Fruit fly (Drosophila melanogaster) whole organism, embryonic: Measurements from ENCODE around the gene CG12078.

ENCODE experiments used
- Aef1 ChIP-seq: fragments of 200-800 bp; sonication (Bioruptor generic); IDR thresholded peaks from 3 replicates; pipeline ENCODE4 v1.3.6; 2022; ENCODE audit warnings: missing biosample characterization, missing genetic modification characterization
- Antp ChIP-seq: fragments of 200-800 bp; sonication (Bioruptor generic); optimal IDR thresholded peaks from 3 replicates; lab custom pipeline; 2016; ENCODE audit warnings: missing biosample characterization, missing genetic modification characterization
- Awh ChIP-seq: fragments of 200-800 bp; sonication (Bioruptor generic); IDR thresholded peaks from 2 replicates; pipeline ENCODE4, ENCODE4 v1.3.6; 2022; ENCODE audit warnings: missing biosample characterization, missing genetic modification characterization
- CG10209 ChIP-seq: fragments of 200-800 bp; sonication (Bioruptor generic); optimal IDR thresholded peaks from 3 replicates; lab custom pipeline; 2017; ENCODE audit warnings: missing biosample characterization, mild to moderate bottlenecking, missing genetic modification characterization, missing genetic modification reagents
- CG10543 ChIP-seq: fragments of 200-800 bp; sonication (Bioruptor generic); optimal IDR thresholded peaks from 3 replicates; lab custom pipeline; 2017; ENCODE audit warnings: missing biosample characterization, mild to moderate bottlenecking, missing genetic modification characterization, moderate library complexity
- CG10654 ChIP-seq: fragments of 200-800 bp; sonication (Bioruptor generic); optimal IDR thresholded peaks from 2 replicates; lab custom pipeline; 2016; ENCODE audit warnings: missing biosample characterization, missing genetic modification characterization
- CG13296 ChIP-seq: fragments of 200-800 bp; sonication (Bioruptor generic); optimal IDR thresholded peaks from 3 replicates; lab custom pipeline; 2018; ENCODE audit warnings: missing biosample characterization, mild to moderate bottlenecking, missing genetic modification characterization
- CG1647 ChIP-seq: fragments of 200-800 bp; sonication (Bioruptor generic); optimal IDR thresholded peaks from 3 replicates; lab custom pipeline; 2016; ENCODE audit warnings: missing biosample characterization, missing genetic modification characterization
- CG17186 ChIP-seq: fragments of 200-800 bp; sonication (Bioruptor generic); optimal IDR thresholded peaks from 3 replicates; lab custom pipeline; 2017; ENCODE audit warnings: missing biosample characterization, missing genetic modification reagents, missing genetic modification characterization
- CG18262 ChIP-seq: fragments of 200-800 bp; optimal IDR thresholded peaks from 3 replicates; lab custom pipeline; 2019; ENCODE audit warnings: missing biosample characterization, mild to moderate bottlenecking, missing genetic modification characterization, moderate library complexity
- CG2875 ChIP-seq: fragments of 200-800 bp; sonication (Bioruptor generic); optimal IDR thresholded peaks from 2 replicates; lab custom pipeline; 2017; ENCODE audit warnings: missing biosample characterization, mild to moderate bottlenecking, missing genetic modification characterization, missing genetic modification reagents
- CG31365 ChIP-seq: fragments of 200-800 bp; sonication (Bioruptor generic); optimal IDR thresholded peaks from 2 replicates; lab custom pipeline; 2018; ENCODE audit warnings: missing biosample characterization, mild to moderate bottlenecking, missing genetic modification characterization
- CG34422 ChIP-seq: fragments of 200-800 bp; sonication (Bioruptor generic); IDR thresholded peaks from 3 replicates; pipeline ENCODE4 v1.3.6; 2022; ENCODE audit warnings: missing biosample characterization, missing genetic modification characterization
- CG4707 ChIP-seq: fragments of 200-800 bp; sonication (Bioruptor generic); optimal IDR thresholded peaks from 2 replicates; lab custom pipeline; 2018; ENCODE audit warnings: missing biosample characterization, mild to moderate bottlenecking, missing genetic modification characterization, moderate library complexity
- CG6813 ChIP-seq: fragments of 200-800 bp; sonication (Bioruptor generic); optimal IDR thresholded peaks from 2 replicates; lab custom pipeline; 2017; ENCODE audit warnings: missing biosample characterization, missing genetic modification characterization, mild to moderate bottlenecking, moderate library complexity, missing genetic modification reagents
- CG7372 ChIP-seq: fragments of 200-800 bp; sonication (Bioruptor generic); IDR thresholded peaks from 2 replicates; pipeline ENCODE4 v1.3.6; 2022; ENCODE audit warnings: missing biosample characterization, missing genetic modification characterization
- CG9609 ChIP-seq: fragments of 200-800 bp; sonication (Bioruptor generic); optimal IDR thresholded peaks from 3 replicates; lab custom pipeline; 2016; ENCODE audit warnings: missing biosample characterization, missing genetic modification characterization
- CG9876 ChIP-seq: fragments of 200-800 bp; sonication (Bioruptor generic); optimal IDR thresholded peaks from 2 replicates; lab custom pipeline; 2016; ENCODE audit warnings: missing biosample characterization, missing genetic modification characterization
- CG9932 ChIP-seq: fragments of 200-800 bp; sonication (Bioruptor generic); IDR thresholded peaks from 2 replicates; pipeline ENCODE4 v1.3.6; 2022; ENCODE audit warnings: missing biosample characterization, missing genetic modification characterization
- CTCF ChIP-seq: fragments of 200-800 bp; sonication (Bioruptor generic); optimal IDR thresholded peaks from 2 replicates; lab custom pipeline; 2017; ENCODE audit warnings: missing biosample characterization, mild to moderate bottlenecking, missing genetic modification characterization, moderate library complexity
- Dek ChIP-seq: fragments of 200-800 bp; sonication (Bioruptor generic); optimal IDR thresholded peaks from 3 replicates; lab custom pipeline; 2019; ENCODE audit warnings: missing biosample characterization, mild to moderate bottlenecking, missing genetic modification characterization, moderate library complexity
- Dp ChIP-seq: fragments of 200-800 bp; sonication (Bioruptor generic); optimal IDR thresholded peaks from 2 replicates; lab custom pipeline; 2018; ENCODE audit warnings: missing biosample characterization, mild to moderate bottlenecking, missing genetic modification characterization, moderate library complexity
- Med ChIP-seq: fragments of 200-800 bp; sonication (Bioruptor generic); peaks from one replicate; lab custom pipeline; 2016; ENCODE audit warnings: missing biosample characterization, missing genetic modification characterization, mild to moderate bottlenecking, inconsistent platforms, moderate library complexity
- Myb ChIP-seq: fragments of 200-800 bp; sonication (Bioruptor generic); optimal IDR thresholded peaks from 2 replicates; lab custom pipeline; 2016; ENCODE audit warnings: missing biosample characterization, missing genetic modification characterization
- NC2α ChIP-seq: fragments of 200-800 bp; sonication (Bioruptor generic); optimal IDR thresholded peaks from 2 replicates; lab custom pipeline; 2016; ENCODE audit warnings: missing biosample characterization, missing genetic modification characterization
- Nf-YC ChIP-seq: fragments of 200-800 bp; optimal IDR thresholded peaks from 3 replicates; lab custom pipeline; 2019; ENCODE audit warnings: missing biosample characterization, mild to moderate bottlenecking, missing genetic modification characterization, moderate library complexity
- Optix ChIP-seq: fragments of 200-800 bp; sonication (Bioruptor generic); IDR thresholded peaks from 3 replicates; pipeline ENCODE4 v1.3.6; 2022; ENCODE audit warnings: missing biosample characterization, missing genetic modification characterization
- Rfx ChIP-seq: fragments of 200-800 bp; sonication (Bioruptor generic); IDR thresholded peaks from 2 replicates; pipeline ENCODE4 v1.3.6; 2022; ENCODE audit warnings: missing biosample characterization, missing genetic modification characterization
- Side ChIP-seq: fragments of 200-800 bp; sonication (Bioruptor generic); optimal IDR thresholded peaks from 2 replicates; lab custom pipeline; 2016; ENCODE audit warnings: missing biosample characterization, missing genetic modification characterization
- Stat92E ChIP-seq, 3 experiments: fragments of >200 bp in 2 of 3; fragments of 200-800 bp in 1 of 3; sonication (Bioruptor generic) in 1 of 3; optimal IDR thresholded peaks; 2 replicates each; lab custom pipeline; 2017 to 2019; ENCODE audit warnings: missing biosample characterization in 3 of 3, missing genetic modification characterization in 3 of 3, mild to moderate bottlenecking in 1 of 3, moderate library complexity in 1 of 3
- Tbp ChIP-seq: fragments of >200 bp; optimal IDR thresholded peaks from 2 replicates; lab custom pipeline; 2018; ENCODE audit warnings: missing biosample characterization, missing genetic modification characterization
- ase ChIP-seq: fragments of 200-800 bp; sonication (Bioruptor generic); IDR thresholded peaks from 3 replicates; pipeline ENCODE4 v1.3.6; 2022; ENCODE audit warnings: missing biosample characterization, missing genetic modification characterization
- chif ChIP-seq, 2 experiments: fragments of 200-800 bp; sonication (Bioruptor generic); optimal IDR thresholded peaks; 3 replicates each; lab custom pipeline; 2016; ENCODE audit warnings: missing biosample characterization in 2 of 2, missing genetic modification characterization in 2 of 2
- chinmo ChIP-seq: fragments of 200-800 bp; sonication (Bioruptor generic); IDR thresholded peaks from 4 replicates; pipeline ENCODE4 v1.3.6; 2022; ENCODE audit warnings: missing biosample characterization, missing genetic modification characterization; ENCODE audit not compliant: partially characterized antibody
- dysf ChIP-seq: fragments of 200-800 bp; sonication (Bioruptor generic); IDR thresholded peaks from 3 replicates; pipeline ENCODE4 v1.3.6; 2022; ENCODE audit warnings: missing biosample characterization, missing genetic modification characterization
- eve ChIP-seq, 2 experiments: fragments of >200 bp; optimal IDR thresholded peaks; 2 replicates each; lab custom pipeline; 2017; ENCODE audit warnings: missing biosample characterization in 2 of 2, missing genetic modification characterization in 2 of 2
- gfzf ChIP-seq: fragments of 200-800 bp; sonication (Bioruptor generic); optimal IDR thresholded peaks from 2 replicates; lab custom pipeline; 2016; ENCODE audit warnings: missing biosample characterization, mild to moderate bottlenecking, missing genetic modification characterization, moderate library complexity
- her ChIP-seq: fragments of 200-800 bp; sonication (Bioruptor generic); optimal IDR thresholded peaks from 2 replicates; lab custom pipeline; 2016; ENCODE audit warnings: missing biosample characterization, missing genetic modification characterization
- hkb ChIP-seq, 2 experiments: fragments of 200-800 bp in 1 of 2; fragments of >200 bp in 1 of 2; sonication (Bioruptor generic) in 1 of 2; IDR thresholded peaks in 1 of 2; optimal IDR thresholded peaks in 1 of 2; 2 replicates each; pipeline versions ENCODE4 v1.3.6 to Lab custom; 2017 to 2022; ENCODE audit warnings: missing biosample characterization in 1 of 2, missing genetic modification characterization in 1 of 2
- knrl ChIP-seq: fragments of 200-800 bp; sonication (Bioruptor generic); IDR thresholded peaks from 3 replicates; pipeline ENCODE4 v1.3.6; 2022; ENCODE audit warnings: missing biosample characterization, missing genetic modification characterization; ENCODE audit not compliant: partially characterized antibody
- lab ChIP-seq: fragments of 200-800 bp; sonication (Bioruptor generic); optimal IDR thresholded peaks from 3 replicates; lab custom pipeline; 2017; ENCODE audit warnings: missing biosample characterization, missing genetic modification characterization, mild to moderate bottlenecking, moderate library complexity, missing genetic modification reagents
- otp ChIP-seq: fragments of 200-800 bp; sonication (Bioruptor generic); IDR thresholded peaks from 3 replicates; pipeline ENCODE4, ENCODE4 v1.3.6; 2022; ENCODE audit warnings: missing biosample characterization, missing genetic modification characterization
- pb ChIP-seq: fragments of 200-800 bp; sonication (Bioruptor generic); optimal IDR thresholded peaks from 3 replicates; lab custom pipeline; 2016; ENCODE audit warnings: missing biosample characterization, missing genetic modification characterization
- psq ChIP-seq: fragments of 200-800 bp; sonication (Bioruptor generic); optimal IDR thresholded peaks from 2 replicates; lab custom pipeline; 2017; ENCODE audit warnings: missing biosample characterization, missing genetic modification characterization
- stwl ChIP-seq: fragments of 200-800 bp; sonication (Bioruptor generic); optimal IDR thresholded peaks from 3 replicates; lab custom pipeline; 2018; ENCODE audit warnings: missing biosample characterization, mild to moderate bottlenecking, missing genetic modification characterization, moderate library complexity
- tio ChIP-seq: fragments of 200-800 bp; sonication (Bioruptor generic); optimal IDR thresholded peaks from 2 replicates; lab custom pipeline; 2017; ENCODE audit warnings: missing biosample characterization, missing genetic modification characterization, inconsistent platforms
- tll ChIP-seq, 2 experiments: fragments of 200-800 bp in 1 of 2; fragments of >200 bp in 1 of 2; sonication (Bioruptor generic) in 1 of 2; optimal IDR thresholded peaks; 2 replicates each; lab custom pipeline; 2017 to 2019; ENCODE audit warnings: missing biosample characterization in 2 of 2, missing genetic modification characterization in 2 of 2, mild to moderate bottlenecking in 1 of 2, moderate library complexity in 1 of 2

The CG12078 gene

DNA sequence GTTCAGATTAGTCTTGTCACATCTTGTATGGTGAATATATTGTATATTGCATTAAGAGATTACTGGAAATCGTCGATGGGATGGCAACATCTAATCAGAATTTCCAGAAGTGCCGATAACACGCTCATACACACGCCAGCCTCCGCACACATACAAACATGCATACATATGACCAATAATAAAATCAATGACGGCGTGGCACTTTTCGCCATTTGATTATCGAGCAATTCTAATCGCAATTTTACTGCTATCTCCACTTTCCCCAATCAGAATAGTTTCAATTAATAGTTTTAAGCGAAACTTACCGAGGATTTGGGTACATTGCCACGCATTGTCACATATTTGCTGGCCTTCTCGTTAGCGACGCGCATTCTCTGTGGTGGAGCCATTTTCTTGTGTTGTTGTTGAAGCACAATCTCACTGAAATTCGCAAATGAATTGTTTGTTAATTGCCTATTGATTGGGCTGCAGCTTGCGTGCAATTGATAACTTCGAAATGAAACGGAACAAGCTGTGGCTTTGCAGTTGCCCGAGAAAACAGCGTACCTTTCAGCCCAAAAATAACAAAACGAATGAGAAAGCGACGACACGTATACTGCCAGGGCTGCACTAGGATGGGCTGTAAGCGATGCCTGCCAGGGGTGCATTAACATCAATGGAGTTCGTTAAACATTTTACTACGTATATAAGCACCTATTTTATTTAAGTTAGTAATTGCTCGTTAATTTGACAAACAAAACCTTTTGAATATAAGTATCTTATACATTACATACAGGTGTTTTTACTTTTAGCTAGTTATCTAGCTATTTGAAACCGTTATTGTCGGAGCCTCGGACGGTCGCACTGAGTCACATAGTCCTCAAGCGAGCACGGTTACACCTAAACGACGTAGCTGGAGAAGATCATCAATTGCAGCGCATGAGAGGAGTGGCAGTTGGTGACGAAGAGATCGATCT, 45.4 kb downstream of the CG12078 start, which contains the start of the genes CG32276 and gry (continued):
- TF ChIP-seq Aef1 (peak; percentile 70), Awh (GFP tag; lab: Robert Waterston, UW) (no peak), Nf-YC (tag; lab: Kevin White, UChicago) (no peak), CG9609 (peak; percentile 82), Dp (GFP tag; lab: Kevin White, UChicago) (peak; percentile 22), lab (GFP tag; lab: Kevin White, UChicago) (peak; percentile 87), pb (GFP tag; lab: Kevin White, UChicago) (peak; percentile 36), hkb (optimal IDR thresholded peaks at IDR 0.05; lab: Kevin White, UChicago) (peak; percentile 33), hkb (GFP tag; IDR thresholded peaks at IDR 0.05; lab: Robert Waterston, UW) (peak; percentile 65), CG34422 (GFP tag; lab: Robert Waterston, UW) (peak; percentile 73), CG13296 (GFP tag; lab: Kevin White, UChicago) (peak; percentile 65), Antp (GFP tag; lab: Kevin White, UChicago) (peak; percentile 79), stwl (tag; lab: Kevin White, UChicago) (peak; percentile 60), ase (GFP tag; lab: Robert Waterston, UW) (peak; percentile 58; the same call in 1 of the 3 replicates), CG2875 (GFP tag; lab: Kevin White, UChicago) (no peak), CG17186 (GFP tag; lab: Kevin White, UChicago) (peak; percentile 81), CG9876 (peak; percentile 55), CG7372 (GFP tag; lab: Robert Waterston, UW) (peak; percentile 66; the same call in 1 of the 2 replicates), tll (GFP tag; optimal IDR thresholded peaks at IDR 0.05; lab: Kevin White, UChicago) (peak; percentile 64 to 72), eve (GFP tag; optimal IDR thresholded peaks at IDR 0.05; lab: Kevin White, UChicago) (no peak), gfzf (peak; percentile 94), Optix (peak; percentile 60; the same call in 2 of the 3 replicates), Myb (GFP tag; lab: Kevin White, UChicago) (peak; percentile 77), CG4707 (no peak), CG6813 (no peak), NC2α (GFP tag; lab: Kevin White, UChicago) (no peak), CG18262 (tag; lab: Kevin White, UChicago) (peak; percentile 75), Side (GFP tag; lab: Kevin White, UChicago) (peak; percentile 86), CG10209 (GFP tag; lab: Kevin White, UChicago) (peak; percentile 64), knrl (GFP tag; lab: Robert Waterston, UW) (peak; percentile 62), CG31365 (no peak), Stat92E (GFP tag; optimal IDR thresholded peaks at IDR 0.05; lab: Kevin White, UChicago) (peak in 1 of 3 experiments; percentile 54), psq (GFP tag; lab: Kevin White, UChicago) (peak; percentile 47), chinmo (GFP tag; lab: Robert Waterston, UW) (0 out of 4 replicates have a peak, but pooled peaks have one; percentile 54), CG10543 (peak; percentile 79), tio (GFP tag; lab: Kevin White, UChicago) (no peak), Med (peak; percentile 97), her (peak; percentile 71), CG10654 (GFP tag; lab: Kevin White, UChicago) (no peak), chif (GFP tag; optimal IDR thresholded peaks at IDR 0.05; lab: Kevin White, UChicago) (peak; percentile 54 to 71), Rfx (GFP tag; lab: Robert Waterston, UW) (peak; percentile 77), CTCF (GFP tag; lab: Kevin White, UChicago) (no peak), otp (GFP tag; lab: Robert Waterston, UW) (peak; percentile 54; the same call in 1 of the 3 replicates), Tbp (GFP tag; lab: Kevin White, UChicago) (peak; percentile 57), dysf (GFP tag; lab: Robert Waterston, UW) (peak; percentile 74), CG9932 (GFP tag; lab: Robert Waterston, UW) (peak; percentile 88), CG1647 (GFP tag; lab: Kevin White, UChicago) (peak; percentile 79), Dek (tag; lab: Kevin White, UChicago) (peak; percentile 73)
